Fruit fly (Drosophila melanogaster) whole organism, embryonic: ENCODE results near the gene SMSr.

ENCODE experiments used
- Antp ChIP-seq: fragments of 200-800 bp; sonication (Bioruptor generic); optimal IDR thresholded peaks from 3 replicates; lab custom pipeline; 2016; ENCODE audit warnings: missing biosample characterization, missing genetic modification characterization
- Atf6 ChIP-seq: fragments of 200-800 bp; sonication (Bioruptor generic); IDR thresholded peaks from 2 replicates; pipeline ENCODE4 v1.3.6; 2022; ENCODE audit warnings: missing biosample characterization, missing genetic modification characterization
- Awh ChIP-seq: fragments of 200-800 bp; sonication (Bioruptor generic); IDR thresholded peaks from 2 replicates; pipeline ENCODE4, ENCODE4 v1.3.6; 2022; ENCODE audit warnings: missing biosample characterization, missing genetic modification characterization
- B-H1 ChIP-seq: fragments of 200-800 bp; sonication (Bioruptor generic); IDR thresholded peaks from 3 replicates; pipeline ENCODE4 v1.3.6; 2022; ENCODE audit warnings: missing biosample characterization, missing genetic modification characterization
- Bdp1 ChIP-seq: fragments of 200-800 bp; sonication (Bioruptor generic); optimal IDR thresholded peaks from 3 replicates; lab custom pipeline; 2016; ENCODE audit warnings: missing biosample characterization, missing genetic modification characterization
- CG1024 ChIP-seq: fragments of 200-800 bp; sonication (Bioruptor generic); IDR thresholded peaks from 2 replicates; pipeline ENCODE4 v1.3.6; 2022; ENCODE audit warnings: missing biosample characterization, missing genetic modification characterization
- CG11398 ChIP-seq: fragments of 200-800 bp; sonication (Bioruptor generic); optimal IDR thresholded peaks from 2 replicates; lab custom pipeline; 2016; ENCODE audit warnings: missing biosample characterization, missing genetic modification characterization
- CG11696 ChIP-seq: fragments of 200-800 bp; sonication (Bioruptor generic); IDR thresholded peaks from 2 replicates; pipeline ENCODE4 v1.3.6; 2022; ENCODE audit warnings: missing biosample characterization, missing genetic modification characterization
- CG12219 ChIP-seq: fragments of 200-800 bp; sonication (Bioruptor generic); optimal IDR thresholded peaks from 3 replicates; lab custom pipeline; 2018; ENCODE audit warnings: missing biosample characterization, mild to moderate bottlenecking, missing genetic modification characterization
- CG12236 ChIP-seq: fragments of 200-800 bp; sonication (Bioruptor generic); optimal IDR thresholded peaks from 2 replicates; lab custom pipeline; 2016; ENCODE audit warnings: missing biosample characterization, missing genetic modification characterization
- CG12744 ChIP-seq: fragments of 200-800 bp; sonication (Bioruptor generic); optimal IDR thresholded peaks from 2 replicates; lab custom pipeline; 2016; ENCODE audit warnings: missing biosample characterization, missing genetic modification characterization
- CG12769 ChIP-seq: fragments of 200-800 bp; sonication (Bioruptor generic); optimal IDR thresholded peaks from 2 replicates; lab custom pipeline; 2019; ENCODE audit warnings: missing biosample characterization, mild to moderate bottlenecking, missing genetic modification characterization, moderate library complexity
- CG13296 ChIP-seq: fragments of 200-800 bp; sonication (Bioruptor generic); optimal IDR thresholded peaks from 3 replicates; lab custom pipeline; 2018; ENCODE audit warnings: missing biosample characterization, mild to moderate bottlenecking, missing genetic modification characterization
- CG14860 ChIP-seq: fragments of 200-800 bp; sonication (Bioruptor generic); IDR thresholded peaks from 3 replicates; pipeline ENCODE4 v1.3.6; 2022; ENCODE audit warnings: missing biosample characterization, missing genetic modification characterization; ENCODE audit not compliant: partially characterized antibody
- CG15601 ChIP-seq: fragments of 200-800 bp; sonication (Bioruptor generic); optimal IDR thresholded peaks from 3 replicates; lab custom pipeline; 2019; ENCODE audit warnings: missing biosample characterization, mild to moderate bottlenecking, missing genetic modification characterization, moderate library complexity
- CG16779 ChIP-seq: fragments of 200-800 bp; sonication (Bioruptor generic); IDR thresholded peaks from 2 replicates; pipeline ENCODE4 v1.3.6; 2022; ENCODE audit warnings: missing biosample characterization, missing genetic modification characterization
- CG17186 ChIP-seq: fragments of 200-800 bp; sonication (Bioruptor generic); optimal IDR thresholded peaks from 3 replicates; lab custom pipeline; 2017; ENCODE audit warnings: missing biosample characterization, missing genetic modification reagents, missing genetic modification characterization
- CG17328 ChIP-seq: fragments of 200-800 bp; sonication (Bioruptor generic); IDR thresholded peaks from 2 replicates; pipeline ENCODE4 v1.3.6; 2022; ENCODE audit warnings: missing biosample characterization, missing genetic modification characterization
- CG18619 ChIP-seq: fragments of 200-800 bp; sonication (Bioruptor generic); optimal IDR thresholded peaks from 3 replicates; lab custom pipeline; 2017; ENCODE audit warnings: missing biosample characterization, mild to moderate bottlenecking, missing genetic modification characterization
- CG2202 ChIP-seq: fragments of 200-800 bp; sonication (Bioruptor generic); optimal IDR thresholded peaks from 2 replicates; lab custom pipeline; 2018; ENCODE audit warnings: missing biosample characterization, mild to moderate bottlenecking, missing genetic modification characterization
- CG6175 ChIP-seq: fragments of 200-800 bp; sonication (Bioruptor generic); IDR thresholded peaks from 3 replicates; pipeline ENCODE4 v1.3.6; 2022; ENCODE audit warnings: missing biosample characterization, missing genetic modification characterization
- CG6683 ChIP-seq: fragments of 200-800 bp; sonication (Bioruptor generic); optimal IDR thresholded peaks from 2 replicates; lab custom pipeline; 2017; ENCODE audit warnings: missing biosample characterization, mild to moderate bottlenecking, missing genetic modification characterization, missing genetic modification reagents
- CG6765 ChIP-seq: fragments of 200-800 bp; sonication (Bioruptor generic); optimal IDR thresholded peaks from 3 replicates; lab custom pipeline; 2017; ENCODE audit warnings: missing biosample characterization, mild to moderate bottlenecking, missing genetic modification characterization
- CG7987 ChIP-seq: fragments of 200-800 bp; sonication (Bioruptor generic); optimal IDR thresholded peaks from 2 replicates; lab custom pipeline; 2018; ENCODE audit warnings: missing biosample characterization, mild to moderate bottlenecking, missing genetic modification characterization, moderate library complexity
- CoRest ChIP-seq: fragments of 200-800 bp; sonication (Bioruptor generic); optimal IDR thresholded peaks from 3 replicates; lab custom pipeline; 2018; ENCODE audit warnings: missing biosample characterization, mild to moderate bottlenecking, missing genetic modification characterization, moderate library complexity
- E2f2 ChIP-seq: fragments of 200-800 bp; sonication (Bioruptor generic); IDR thresholded peaks from 2 replicates; pipeline ENCODE4 v1.3.6; 2022; ENCODE audit warnings: missing biosample characterization, missing genetic modification characterization
- Hey ChIP-seq: fragments of 200-800 bp; sonication (Bioruptor generic); optimal IDR thresholded peaks from 3 replicates; lab custom pipeline; 2018; ENCODE audit warnings: missing biosample characterization, mild to moderate bottlenecking, missing genetic modification characterization
- Hmr ChIP-seq: fragments of 200-800 bp; sonication (Bioruptor generic); optimal IDR thresholded peaks from 3 replicates; lab custom pipeline; 2017; ENCODE audit warnings: mild to moderate bottlenecking, missing biosample characterization, missing genetic modification reagents, missing genetic modification characterization
- NC2β ChIP-seq: fragments of 200-800 bp; sonication (Bioruptor generic); optimal IDR thresholded peaks from 2 replicates; lab custom pipeline; 2016; ENCODE audit warnings: missing biosample characterization, missing genetic modification characterization
- Neu2 ChIP-seq: fragments of 200-800 bp; sonication (Bioruptor generic); optimal IDR thresholded peaks from 3 replicates; lab custom pipeline; 2016; ENCODE audit warnings: missing biosample characterization, missing genetic modification characterization, borderline replicate concordance
- Opbp ChIP-seq: fragments of 200-800 bp; sonication (Bioruptor generic); IDR thresholded peaks from 3 replicates; pipeline ENCODE4 v1.3.6; 2022; ENCODE audit warnings: missing biosample characterization, missing genetic modification characterization; ENCODE audit not compliant: partially characterized antibody
- Optix ChIP-seq: fragments of 200-800 bp; sonication (Bioruptor generic); IDR thresholded peaks from 3 replicates; pipeline ENCODE4 v1.3.6; 2022; ENCODE audit warnings: missing biosample characterization, missing genetic modification characterization
- ab ChIP-seq: fragments of 200-800 bp; sonication (Bioruptor generic); optimal IDR thresholded peaks from 2 replicates; lab custom pipeline; 2016; ENCODE audit warnings: missing biosample characterization, missing genetic modification characterization
- croc ChIP-seq: fragments of 200-800 bp; sonication (Bioruptor generic); conservative IDR thresholded peaks from 3 replicates; pipeline ENCODE4 v1.3.6; 2022; ENCODE audit warnings: missing biosample characterization, missing genetic modification characterization
- ems ChIP-seq: fragments of 200-800 bp; sonication (Bioruptor generic); optimal IDR thresholded peaks from 3 replicates; lab custom pipeline; 2016; ENCODE audit warnings: missing biosample characterization, missing genetic modification characterization
- fu2 ChIP-seq: fragments of 200-800 bp; sonication (Bioruptor generic); optimal IDR thresholded peaks from 2 replicates; lab custom pipeline; 2016; ENCODE audit warnings: missing biosample characterization, missing genetic modification characterization
- gfzf ChIP-seq: fragments of 200-800 bp; sonication (Bioruptor generic); optimal IDR thresholded peaks from 2 replicates; lab custom pipeline; 2016; ENCODE audit warnings: missing biosample characterization, mild to moderate bottlenecking, missing genetic modification characterization, moderate library complexity
- lab ChIP-seq: fragments of 200-800 bp; sonication (Bioruptor generic); optimal IDR thresholded peaks from 3 replicates; lab custom pipeline; 2017; ENCODE audit warnings: missing biosample characterization, missing genetic modification characterization, mild to moderate bottlenecking, moderate library complexity, missing genetic modification reagents
- mam ChIP-seq: fragments of 200-800 bp; sonication (Bioruptor generic); optimal IDR thresholded peaks from 3 replicates; lab custom pipeline; 2016; ENCODE audit warnings: missing biosample characterization, missing genetic modification characterization
- nerfin-2 ChIP-seq: fragments of 200-800 bp; sonication (Bioruptor generic); IDR thresholded peaks from 2 replicates; pipeline ENCODE4 v1.3.6; 2022; ENCODE audit warnings: missing biosample characterization, missing genetic modification characterization; ENCODE audit not compliant: partially characterized antibody
- pho ChIP-seq: fragments of 200-800 bp; sonication (Bioruptor generic); optimal IDR thresholded peaks from 2 replicates; lab custom pipeline; 2016; ENCODE audit warnings: missing biosample characterization, missing genetic modification characterization
- pita ChIP-seq: fragments of 200-800 bp; sonication (Bioruptor generic); optimal IDR thresholded peaks from 2 replicates; lab custom pipeline; 2017; ENCODE audit warnings: missing biosample characterization, mild to moderate bottlenecking, missing genetic modification characterization
- pum ChIP-seq: fragments of 200-800 bp; sonication (Bioruptor generic); optimal IDR thresholded peaks from 2 replicates; lab custom pipeline; 2016; ENCODE audit warnings: missing biosample characterization, missing genetic modification characterization
- rib ChIP-seq: fragments of 200-800 bp; sonication (Bioruptor generic); IDR thresholded peaks from 2 replicates; pipeline ENCODE4 v1.3.6; 2022; ENCODE audit warnings: missing biosample characterization, missing genetic modification characterization
- ro ChIP-seq: fragments of 200-800 bp; sonication (Bioruptor generic); IDR thresholded peaks from 2 replicates; pipeline ENCODE4 v1.3.6; 2022; ENCODE audit warnings: missing biosample characterization, missing genetic modification characterization
- sens-2 ChIP-seq: fragments of 200-800 bp; sonication (Bioruptor generic); IDR thresholded peaks from 2 replicates; pipeline ENCODE4 v1.3.6; 2022; ENCODE audit warnings: missing biosample characterization, missing genetic modification characterization
- sisA ChIP-seq: fragments of 200-800 bp; sonication (Bioruptor generic); IDR thresholded peaks from 2 replicates; pipeline ENCODE4 v1.3.6; 2022; ENCODE audit warnings: missing biosample characterization, missing genetic modification characterization
- slbo ChIP-seq: fragments of 200-800 bp; sonication (Bioruptor generic); IDR thresholded peaks from 2 replicates; pipeline ENCODE4 v1.3.6; 2022; ENCODE audit warnings: missing biosample characterization, missing genetic modification characterization
- tna ChIP-seq: fragments of 200-800 bp; sonication (Bioruptor generic); IDR thresholded peaks from 2 replicates; pipeline ENCODE4 v1.3.6; 2022; ENCODE audit warnings: missing biosample characterization, missing genetic modification characterization; ENCODE audit not compliant: partially characterized antibody
- unpg ChIP-seq: fragments of 200-800 bp; sonication (Bioruptor generic); optimal IDR thresholded peaks from 3 replicates; lab custom pipeline; 2018; ENCODE audit warnings: missing biosample characterization, mild to moderate bottlenecking, missing genetic modification characterization, moderate library complexity
- zf30C ChIP-seq: fragments of 200-800 bp; sonication (Bioruptor generic); optimal IDR thresholded peaks from 3 replicates; lab custom pipeline; 2018; ENCODE audit warnings: missing biosample characterization, mild to moderate bottlenecking, missing genetic modification characterization

The SMSr gene

DNA sequence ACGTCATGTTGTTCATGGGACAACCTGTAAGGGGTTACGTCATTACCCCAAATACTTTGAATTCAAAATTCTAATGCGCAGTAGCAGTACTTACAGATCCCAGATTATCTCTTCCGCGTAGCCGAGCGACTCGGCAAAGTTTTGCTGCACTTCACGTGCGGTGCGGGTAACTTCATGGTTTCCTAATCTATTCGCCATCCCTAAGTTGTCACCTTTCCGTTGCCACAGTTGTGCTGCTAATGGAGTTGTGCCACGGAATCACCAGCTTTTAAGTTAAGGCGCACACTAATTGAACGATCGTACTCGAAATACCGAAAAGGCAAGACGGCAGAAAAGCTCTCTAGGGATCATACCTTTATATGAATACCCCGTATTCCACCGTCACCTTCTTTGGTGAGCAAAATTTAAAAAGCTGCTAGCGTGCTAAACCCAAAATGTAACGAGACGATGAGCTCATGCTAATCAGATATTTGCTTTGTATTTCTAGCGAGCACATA lies 21.4 kb downstream of the SMSr start, which contains the start of gene pst (continued):
- no peak for TF ChIP-seq CG12236 (GFP tag; lab: Kevin White, UChicago)
- TF ChIP-seq pum = no peak
- peak; percentile 10 for TF ChIP-seq CG7987 (GFP tag; lab: Kevin White, UChicago)
- peak; percentile 52; the same call in 1 of the 2 replicates for TF ChIP-seq E2f2 (GFP tag; lab: Robert Waterston, UW)
- no peak for TF ChIP-seq B-H1
- no peak for TF ChIP-seq unpg (GFP tag; lab: Kevin White, UChicago)
- TF ChIP-seq CG13296 (GFP tag; lab: Kevin White, UChicago) = no peak
- peak; percentile 69 for TF ChIP-seq lab (GFP tag; lab: Kevin White, UChicago)
- TF ChIP-seq NC2β (GFP tag; lab: Kevin White, UChicago) = peak; percentile 41
- no peak for TF ChIP-seq ro
- TF ChIP-seq sisA (GFP tag; lab: Robert Waterston, UW) = no peak
- peak; percentile 74 for TF ChIP-seq CG12769 (tag; lab: Kevin White, UChicago)
- TF ChIP-seq gfzf (GFP tag; lab: Kevin White, UChicago) = peak; percentile 70
- no peak for TF ChIP-seq ems (GFP tag; lab: Kevin White, UChicago)
- TF ChIP-seq CG11398 (GFP tag; lab: Kevin White, UChicago) = peak; percentile 27
- no peak for TF ChIP-seq croc (GFP tag; lab: Robert Waterston, UW)
- peak; percentile 34 for TF ChIP-seq rib (GFP tag; lab: Robert Waterston, UW)
- TF ChIP-seq mam (GFP tag; lab: Kevin White, UChicago) = no peak
- TF ChIP-seq CG6175 (GFP tag; lab: Robert Waterston, UW) = no peak
- TF ChIP-seq CG16779 (GFP tag; lab: Robert Waterston, UW) = peak; percentile 52; the same call in 1 of the 2 replicates
- TF ChIP-seq CG17186 = no peak
- no peak; the same call in 1 of the 2 replicates for TF ChIP-seq slbo (GFP tag; lab: Robert Waterston, UW)
- TF ChIP-seq Opbp (GFP tag; lab: Robert Waterston, UW) = 0 out of 3 replicates have a peak, but pooled peaks have one; percentile 53
- TF ChIP-seq CG6683 (GFP tag; lab: Kevin White, UChicago) = no peak
- peak; percentile 2 for TF ChIP-seq CG12744 (GFP tag; lab: Kevin White, UChicago)
- peak; percentile 60 for TF ChIP-seq Hmr
- no peak for TF ChIP-seq CG18619 (GFP tag; lab: Kevin White, UChicago)
- TF ChIP-seq pho (GFP tag; lab: Kevin White, UChicago) = peak; percentile 30
- peak; percentile 23 for TF ChIP-seq CG6765 (GFP tag; lab: Kevin White, UChicago)
- peak; percentile 6; the same call in 1 of the 2 replicates for TF ChIP-seq sens-2
- TF ChIP-seq Optix = no peak; the same call in 2 of the 3 replicates
- TF ChIP-seq CG2202 (tag; lab: Kevin White, UChicago) = no peak
- peak; percentile 25 for TF ChIP-seq tna (GFP tag; lab: Robert Waterston, UW)
- no peak for TF ChIP-seq CG15601 (tag; lab: Kevin White, UChicago)
- TF ChIP-seq Antp (GFP tag; lab: Kevin White, UChicago) = no peak
- 0 out of 2 replicates have a peak, but pooled peaks have one; percentile 8 for TF ChIP-seq Awh
- TF ChIP-seq Atf6 (GFP tag; lab: Robert Waterston, UW) = peak; percentile 66
- TF ChIP-seq Hey = no peak
- TF ChIP-seq CoRest (tag; lab: Kevin White, UChicago) = peak; percentile 67
- TF ChIP-seq Neu2 (GFP tag; lab: Kevin White, UChicago) = no peak
- TF ChIP-seq ab (GFP tag; lab: Kevin White, UChicago) = no peak
- TF ChIP-seq Bdp1 (GFP tag; lab: Kevin White, UChicago) = no peak
- no peak for TF ChIP-seq CG14860 (GFP tag; lab: Robert Waterston, UW)
- TF ChIP-seq CG1024 (GFP tag; lab: Robert Waterston, UW) = no peak
- TF ChIP-seq CG12219 (GFP tag; lab: Kevin White, UChicago) = peak; percentile 7
- TF ChIP-seq pita = no peak
- TF ChIP-seq zf30C (GFP tag; lab: Kevin White, UChicago) = no peak
- TF ChIP-seq fu2 = no peak
- no peak for TF ChIP-seq nerfin-2 (GFP tag; lab: Robert Waterston, UW)
- 0 out of 2 replicates have a peak, but pooled peaks have one; percentile 9 for TF ChIP-seq CG17328 (GFP tag; lab: Robert Waterston, UW)
- TF ChIP-seq CG11696 (GFP tag; lab: Robert Waterston, UW) = no peak
